Worm (Caenorhabditis elegans) whole organism, early embryonic: ENCODE measurements around the gene xbp-1.

Experiments used
- B0310.2 ChIP-seq: sonication (generic microtip); optimal IDR thresholded peaks from 2 replicates; lab custom pipeline; 2016; ENCODE audit warnings: mild to moderate bottlenecking, missing genetic modification characterization, missing compliant biosample characterization
- ama-1 ChIP-seq: fragments of 150-350 bp; optimal IDR thresholded peaks from 2 replicates; lab custom pipeline; 2014
- ceh-13 ChIP-seq: fragments of 200-800 bp; sonication (Bioruptor generic); optimal IDR thresholded peaks from 2 replicates; lab custom pipeline; 2018; ENCODE audit warnings: mild to moderate bottlenecking, missing genetic modification characterization, missing compliant biosample characterization
- ceh-36 ChIP-seq: sonication (generic microtip); optimal IDR thresholded peaks from 2 replicates; lab custom pipeline; 2016; ENCODE audit warnings: missing genetic modification characterization, inconsistent platforms, missing compliant biosample characterization
- flt-1 ChIP-seq: fragments of 200-800 bp; sonication (Bioruptor generic); IDR thresholded peaks from 2 replicates; pipeline ENCODE4 v1.3.6; 2022; ENCODE audit warnings: missing genetic modification characterization, missing compliant biosample characterization
- hmbx-1 ChIP-seq: sonication (generic microtip); optimal IDR thresholded peaks from 2 replicates; lab custom pipeline; 2016; ENCODE audit warnings: mild to moderate bottlenecking, missing genetic modification characterization, missing compliant biosample characterization
- hmg-4 ChIP-seq: fragments of 200-800 bp; sonication (Bioruptor generic); optimal IDR thresholded peaks from 2 replicates; lab custom pipeline; 2018; ENCODE audit warnings: mild to moderate bottlenecking, missing genetic modification characterization, missing compliant biosample characterization
- scrt-1 ChIP-seq: fragments of 200-800 bp; sonication (Bioruptor generic); IDR thresholded peaks from 2 replicates; pipeline ENCODE4 v1.3.6; 2022; ENCODE audit warnings: missing genetic modification characterization, missing compliant biosample characterization
- sea-1 ChIP-seq: fragments of 200-800 bp; sonication (Bioruptor generic); conservative IDR thresholded peaks from 2 replicates; pipeline ENCODE4 v1.3.6; 2022; ENCODE audit warnings: missing genetic modification characterization, missing compliant biosample characterization
- tbx-37 ChIP-seq: fragments of 200-800 bp; sonication (Bioruptor generic); conservative IDR thresholded peaks from 2 replicates; pipeline ENCODE4 v1.3.6; 2022; ENCODE audit warnings: missing genetic modification reagents, missing genetic modification characterization, missing compliant biosample characterization
- tra-4 ChIP-seq: sonication (generic microtip); optimal IDR thresholded peaks from 2 replicates; lab custom pipeline; 2017; ENCODE audit warnings: missing genetic modification characterization, missing compliant biosample characterization

DNA sequence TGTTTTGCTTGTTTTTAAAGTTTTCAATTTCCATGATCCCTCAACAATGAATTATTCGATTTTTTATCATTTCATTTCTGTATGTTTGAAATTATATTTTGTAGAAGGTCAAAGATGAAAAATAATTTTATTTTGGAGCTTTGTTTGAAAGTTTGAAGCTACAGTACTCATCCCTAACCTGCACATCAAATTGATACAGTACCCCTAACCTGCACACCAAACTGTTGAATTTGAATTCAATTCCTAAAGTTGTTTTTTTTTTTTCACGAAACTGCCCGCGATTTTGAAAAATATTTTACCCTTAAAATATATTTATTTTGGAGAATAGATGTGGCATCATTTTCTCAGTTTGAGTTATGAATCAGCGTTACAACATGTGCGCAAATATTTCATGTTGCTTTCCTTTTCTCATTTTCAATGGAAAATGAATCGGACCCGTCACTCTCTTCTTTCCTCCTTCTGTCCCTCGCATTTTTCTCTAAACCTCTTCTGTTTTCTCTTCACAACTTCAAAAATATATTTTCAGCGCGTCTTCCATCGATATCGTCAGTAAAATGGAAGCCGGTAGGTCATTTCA, 12.2 kb downstream of the xbp-1 start, which contains the start of gene R74.8:
- no peak for TF ChIP-seq hmbx-1 (tag; lab: Kevin White, UChicago)
- no peak for TF ChIP-seq ama-1
- TF ChIP-seq B0310.2, result no peak
- no peak for TF ChIP-seq ceh-36 (tag; lab: Kevin White, UChicago)
- TF ChIP-seq sea-1 (GFP tag; lab: Robert Waterston, UW), result no peak
- no peak for TF ChIP-seq tra-4
- TF ChIP-seq ceh-13, result no peak
- no peak for TF ChIP-seq tbx-37
- no peak for TF ChIP-seq flt-1 (GFP tag; lab: Robert Waterston, UW)
- TF ChIP-seq scrt-1 (GFP tag; lab: Robert Waterston, UW), result no peak
- no peak for TF ChIP-seq hmg-4 (GFP tag; lab: Kevin White, UChicago)
